Worm (Caenorhabditis elegans): ENCODE data around the gene set-17.

Gene set-17

DNA sequence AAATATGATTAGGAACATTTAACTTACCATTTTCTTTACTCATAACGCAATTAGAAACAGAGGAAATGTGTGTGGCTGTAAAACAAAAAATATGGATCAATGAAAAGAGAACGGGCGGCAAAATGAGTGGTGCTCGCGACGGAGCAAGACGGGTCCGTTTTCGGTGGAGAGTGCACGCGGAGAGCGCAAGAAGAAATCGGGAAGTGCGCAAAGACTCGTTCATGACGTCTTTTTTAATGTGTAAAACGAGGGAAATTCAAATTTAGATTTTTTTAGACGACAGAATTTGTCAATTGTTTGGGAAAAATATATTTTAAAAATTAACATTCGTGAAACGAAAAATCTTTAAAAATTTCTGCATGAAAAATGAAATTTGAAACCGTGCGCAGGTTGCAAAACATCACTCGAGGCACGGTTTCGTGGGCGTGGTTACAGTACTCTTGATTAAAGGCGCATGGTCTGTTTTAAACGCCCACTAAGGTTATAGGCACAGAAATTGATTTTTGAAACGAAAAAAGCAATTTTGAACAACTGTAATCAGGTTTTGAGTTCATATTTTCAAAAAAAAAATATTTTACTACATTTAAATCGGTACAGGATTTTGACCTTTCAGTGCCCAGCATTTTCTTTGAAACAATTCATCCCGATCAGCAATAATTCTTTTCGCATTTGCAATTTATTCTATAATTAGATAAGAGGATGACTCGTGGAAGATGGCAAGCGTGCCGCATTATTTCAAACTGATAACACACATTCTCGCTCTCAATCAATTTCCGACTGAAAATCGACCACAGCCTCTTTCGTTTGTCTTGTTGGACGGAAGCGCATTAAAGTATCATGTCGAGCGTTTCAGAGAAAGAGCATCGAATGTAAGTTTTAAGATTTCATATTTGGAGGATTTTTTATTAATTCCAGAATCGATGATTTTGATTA is 29.2 kb upstream of the set-17 start, which contains the start of the genes szy-20 and C18E9.5 (continued):
- TF ChIP-seq syd-9 (tag; optimal IDR thresholded peaks at IDR 0.05) (peak; percentile 34), eyg-1 (tag; optimal IDR thresholded peaks at IDR 0.05) (no peak), T23F11.4 (GFP tag; optimal IDR thresholded peaks at IDR 0.05) (no peak), ama-1 (optimal IDR thresholded peaks at IDR 0.05) (no peak), pha-2 (tag; optimal IDR thresholded peaks at IDR 0.05) (no peak), ets-4 (tag; optimal IDR thresholded peaks at IDR 0.05) (no peak), elt-2 (tag; optimal IDR thresholded peaks at IDR 0.05) (peak; percentile 26), ceh-18 (tag; optimal IDR thresholded peaks at IDR 0.05) (peak; percentile 47), nfya-1 (tag; optimal IDR thresholded peaks at IDR 0.05) (peak; percentile 67), pros-1 (tag; optimal IDR thresholded peaks at IDR 0.05) (no peak), unc-3 (GFP tag; conservative IDR thresholded peaks at IDR 0.05) (no peak), unc-3 (tag; optimal IDR thresholded peaks at IDR 0.05) (peak; percentile 48), ceh-45 (GFP tag; IDR thresholded peaks at IDR 0.05) (no peak)

DNA sequence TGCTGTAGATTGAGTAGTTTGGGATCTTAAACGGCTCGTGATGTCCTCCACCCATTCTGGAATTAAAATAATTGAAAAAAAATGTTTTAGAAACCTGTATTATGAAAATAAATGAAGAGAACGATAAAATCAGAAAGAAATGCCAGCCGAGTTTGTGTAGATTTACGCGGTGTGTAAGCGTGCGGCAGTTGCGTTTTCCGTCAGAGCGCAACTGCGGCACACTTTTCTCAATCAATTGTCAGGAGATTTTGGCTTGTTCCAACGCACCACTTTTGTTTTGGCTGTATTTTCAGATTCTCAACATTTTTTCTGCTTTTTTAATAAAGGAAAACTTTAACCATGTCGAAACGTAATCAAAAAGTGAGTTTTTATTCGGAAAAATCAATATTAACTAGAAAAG is 24.5 kb upstream of the set-17 start, which contains the start of the genes ndub-3 and C18E9.2:
ndub-3 (minus strand) TSS at position 56 of the 400 bp plus-strand sequence.
C18E9.2 (plus strand) TSS at position 172 of the 400 bp plus-strand sequence.
- no peak for TF ChIP-seq T23F11.4 (GFP tag; optimal IDR thresholded peaks at IDR 0.05)
- TF ChIP-seq fkh-6 (tag; optimal IDR thresholded peaks at IDR 0.05): no peak
- TF ChIP-seq ttx-3 (tag; optimal IDR thresholded peaks at IDR 0.05): peak; percentile 14

DNA sequence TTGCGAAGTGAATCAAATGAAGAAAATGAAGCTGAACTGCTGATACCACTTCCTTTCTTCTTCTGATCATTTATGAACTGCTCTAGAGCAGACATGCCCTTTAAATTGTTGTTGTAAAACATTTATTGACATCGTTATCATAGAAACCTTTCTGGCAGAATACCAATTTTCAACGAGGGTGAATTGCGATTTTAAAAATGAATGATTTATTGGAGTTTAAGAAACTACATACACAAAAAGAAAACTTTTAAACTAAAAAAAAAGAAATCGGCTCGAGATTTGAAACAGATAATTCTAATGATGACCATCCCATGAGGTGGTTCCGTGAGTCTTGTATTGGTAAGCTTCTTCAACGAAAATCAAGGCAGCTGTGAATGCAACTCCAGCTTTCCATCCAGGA is 23.8 kb upstream of the set-17 start, which contains the start of gene sftd-3:
sftd-3 (minus strand) TSS at position 101 of the 400 bp plus-strand sequence.
- TF ChIP-seq sox-2 (GFP tag; IDR thresholded peaks at IDR 0.05): no peak
- TF ChIP-seq hlh-30 (tag; optimal IDR thresholded peaks at IDR 0.05; ENCODE audit: insufficient read depth): no peak

DNA sequence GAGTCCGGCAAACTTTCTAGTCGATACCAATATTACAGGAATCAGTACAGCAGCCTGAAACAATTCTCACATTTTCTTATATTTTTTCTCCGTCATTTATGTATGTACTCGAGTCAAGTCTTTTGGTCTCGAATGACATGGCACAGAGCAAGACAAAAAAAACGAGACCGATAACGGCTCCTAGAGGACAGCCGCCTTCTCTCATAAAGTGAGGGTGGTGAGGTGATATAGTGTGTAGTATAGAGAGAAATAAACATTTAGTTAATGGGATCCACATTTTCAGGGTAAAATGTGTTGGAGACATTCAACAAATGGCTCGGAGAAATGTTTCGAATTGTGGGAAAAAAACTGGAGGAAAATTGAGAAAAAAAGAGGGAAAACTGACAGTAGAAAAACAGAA is 21.9 kb upstream of the set-17 start:
- TF ChIP-seq ceh-18 (tag; optimal IDR thresholded peaks at IDR 0.05): peak; percentile 42
- TF ChIP-seq tbx-7 (tag; optimal IDR thresholded peaks at IDR 0.05): no peak
- no peak for TF ChIP-seq ceh-22 (tag; optimal IDR thresholded peaks at IDR 0.05)

DNA sequence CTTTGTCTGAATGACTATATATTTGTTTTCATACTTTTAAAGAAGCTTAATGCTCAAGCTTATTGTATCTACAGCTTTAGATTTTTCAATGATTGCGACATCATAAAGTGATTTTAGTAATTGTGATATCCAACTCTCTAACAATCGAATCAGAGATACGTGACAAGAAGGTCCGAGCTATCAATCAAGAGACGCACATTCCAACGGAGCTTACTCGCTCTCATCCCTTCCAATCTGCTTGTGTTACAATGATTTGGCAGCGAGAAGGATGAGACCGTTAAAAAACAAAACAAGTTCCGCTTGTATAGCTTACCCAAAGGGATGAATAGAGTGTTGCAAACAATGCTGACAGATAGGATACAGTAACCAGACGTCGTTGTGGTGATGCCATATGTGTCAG is 21.2 kb upstream of the set-17 start:
- TF ChIP-seq pros-1 (tag; optimal IDR thresholded peaks at IDR 0.05): no peak
- peak; percentile 70 for TF ChIP-seq unc-55 (GFP tag; optimal IDR thresholded peaks at IDR 0.05)

DNA sequence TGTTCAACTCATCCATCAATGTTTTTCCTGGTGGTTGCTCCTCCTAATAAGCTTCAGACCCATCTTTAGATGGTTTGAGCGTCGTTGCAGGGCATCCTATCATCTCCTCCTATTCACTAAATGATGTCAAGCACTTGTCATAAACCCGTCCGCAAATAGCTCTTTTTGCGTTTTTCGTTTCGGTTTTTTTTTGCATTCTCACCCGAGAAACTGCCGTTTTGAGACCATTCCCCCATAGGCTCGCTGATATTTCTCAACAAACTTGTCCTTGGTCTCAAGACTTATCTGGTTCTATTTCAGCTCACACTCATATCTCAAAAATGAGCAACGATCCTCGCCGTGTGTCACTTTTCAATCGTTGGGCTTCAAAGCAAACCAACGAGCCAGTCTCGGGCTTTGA is 20.1 kb upstream of the set-17 start, which contains the start of gene cal-2:
cal-2 (plus strand) TSS at position 301 of the 400 bp plus-strand sequence.
- no peak for TF ChIP-seq madf-2 (tag; optimal IDR thresholded peaks at IDR 0.05)
- no peak for TF ChIP-seq zip-5 (tag; optimal IDR thresholded peaks at IDR 0.05)
- no peak for TF ChIP-seq unc-3 (GFP tag; conservative IDR thresholded peaks at IDR 0.05)
- no peak for TF ChIP-seq unc-3 (tag; optimal IDR thresholded peaks at IDR 0.05)
- no peak for TF ChIP-seq elt-4 (tag; optimal IDR thresholded peaks at IDR 0.05)
- no peak for TF ChIP-seq ceh-14 (tag; optimal IDR thresholded peaks at IDR 0.05)
- TF ChIP-seq ets-4 (tag; optimal IDR thresholded peaks at IDR 0.05): no peak
- TF ChIP-seq pqm-1 (tag; optimal IDR thresholded peaks at IDR 0.05): no peak
- TF ChIP-seq ceh-48 (tag; optimal IDR thresholded peaks at IDR 0.05): no peak
- TF ChIP-seq ceh-18 (tag; optimal IDR thresholded peaks at IDR 0.05): no peak
- no peak for TF ChIP-seq ceh-34 (tag; optimal IDR thresholded peaks at IDR 0.05)
- TF ChIP-seq ceh-31 (tag; optimal IDR thresholded peaks at IDR 0.05): no peak
- no peak for TF ChIP-seq unc-55 (GFP tag; optimal IDR thresholded peaks at IDR 0.05)
- TF ChIP-seq lin-11 (tag; optimal IDR thresholded peaks at IDR 0.05): no peak
- no peak for TF ChIP-seq C38D4.7 (GFP tag; optimal IDR thresholded peaks at IDR 0.05)
- no peak for TF ChIP-seq pat-9 (tag; optimal IDR thresholded peaks at IDR 0.05)
- no peak for TF ChIP-seq nhr-11 (tag; optimal IDR thresholded peaks at IDR 0.05)
- TF ChIP-seq pax-1 (tag; optimal IDR thresholded peaks at IDR 0.05): no peak
- no peak for TF ChIP-seq Y22D7AL.16 (tag; optimal IDR thresholded peaks at IDR 0.05)
- no peak for TF ChIP-seq ceh-2 (tag; optimal IDR thresholded peaks at IDR 0.05)

All from whole organism, late embryonic.